Fruit fly (Drosophila melanogaster): ENCODE results near the gene ppk21.

The ppk21 gene

dm6 chr3R:29617197-29617596 is 47.4 kb upstream of the ppk21 start (continued):
- TF ChIP-seq CG4318 (GFP tag; optimal IDR thresholded peaks at IDR 0.05) (no peak), Sox102F (GFP tag; optimal IDR thresholded peaks at IDR 0.05) (peak; percentile 8), CG32006 (GFP tag; optimal IDR thresholded peaks at IDR 0.05) (peak; percentile 38), Gug (GFP tag; IDR thresholded peaks at IDR 0.05) (no peak), dac (GFP tag; optimal IDR thresholded peaks at IDR 0.05) (no peak), Met (GFP tag; optimal IDR thresholded peaks at IDR 0.05) (peak; percentile 49), Eip93F (GFP tag; optimal IDR thresholded peaks at IDR 0.05) (no peak), esn (GFP tag; optimal IDR thresholded peaks at IDR 0.05) (peak; percentile 48), Ets21C (GFP tag; optimal IDR thresholded peaks at IDR 0.05) (no peak), pdm3 (GFP tag; optimal IDR thresholded peaks at IDR 0.05) (peak; percentile 53), cyc (GFP tag; optimal IDR thresholded peaks at IDR 0.05) (no peak)

DNA sequence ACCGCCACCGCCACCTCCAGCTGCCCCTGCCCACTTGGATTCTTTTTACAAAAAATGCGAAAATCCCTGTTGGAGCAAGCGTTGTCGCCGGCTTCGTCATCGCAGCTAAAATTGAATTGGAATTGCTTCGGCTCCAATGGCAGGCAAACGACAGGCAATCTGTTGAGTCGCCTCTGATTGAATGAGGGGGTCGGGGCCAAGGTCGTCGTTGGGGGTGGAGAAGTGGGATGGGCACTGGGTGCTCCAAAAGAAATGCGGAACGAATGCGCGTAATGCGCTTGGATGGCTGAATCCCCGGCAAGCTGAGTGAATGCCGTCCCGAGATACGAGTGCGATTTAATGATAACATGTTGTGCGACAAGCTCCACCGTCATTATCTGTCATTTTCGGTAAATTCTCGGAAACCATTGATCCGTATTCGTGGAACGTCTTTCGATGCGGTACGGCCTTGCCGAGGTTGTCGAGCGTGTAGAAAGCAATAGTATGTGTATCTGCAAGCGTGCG is 46.8 kb upstream of the ppk21 start:
- TF ChIP-seq fkh (GFP tag; optimal IDR thresholded peaks at IDR 0.05) (no peak), CG8119 (GFP tag; IDR thresholded peaks at IDR 0.05) (no peak), cyc (GFP tag; optimal IDR thresholded peaks at IDR 0.05) (no peak), svp (GFP tag) (peak; percentile 96)

DNA sequence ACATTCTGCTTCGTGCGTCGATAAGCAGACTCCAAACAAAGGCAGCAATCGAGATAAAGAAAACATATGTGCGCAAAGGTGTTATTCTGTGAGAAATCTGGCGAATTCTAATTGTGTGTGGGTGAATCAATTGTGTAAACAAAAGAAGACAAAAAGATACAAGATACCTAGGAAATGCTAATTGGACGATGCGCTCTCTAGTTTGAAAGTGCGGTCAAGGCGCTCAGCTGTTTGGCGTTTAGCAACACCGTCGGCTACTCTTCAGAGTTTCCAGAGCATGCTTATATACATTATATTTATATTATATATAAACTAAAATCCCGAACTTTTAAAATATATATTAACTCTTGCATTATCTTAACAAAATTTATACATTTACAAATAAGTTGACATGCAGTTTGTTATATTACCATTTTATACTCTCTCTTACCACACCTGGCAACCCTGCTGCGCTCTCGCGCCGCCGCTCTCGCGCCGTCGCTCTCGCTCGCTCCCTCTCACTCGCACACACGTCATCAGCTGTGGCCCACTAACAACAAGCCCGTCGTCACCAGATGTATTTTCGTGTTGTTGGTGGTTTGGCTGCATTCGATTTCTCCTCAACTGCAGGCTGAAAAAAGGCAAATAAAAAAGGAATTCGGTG is 45.9 kb upstream of the ppk21 start, which contains the start of gene CG1907:
Gene CG1907, plus strand, starts transcription at position 551 of the 643 bp plus-strand sequence.
- TF ChIP-seq Hr39 (GFP tag; optimal IDR thresholded peaks at IDR 0.05) (peak; percentile 91), pdm3 (GFP tag; optimal IDR thresholded peaks at IDR 0.05) (peak; percentile 90), CG6792 (GFP tag; optimal IDR thresholded peaks at IDR 0.05) (peak; percentile 97), Ets96B (tag; optimal IDR thresholded peaks at IDR 0.05) (peak; percentile 98), CG34406 (GFP tag; optimal IDR thresholded peaks at IDR 0.05) (peak; percentile 98), CG1621 (tag; optimal IDR thresholded peaks at IDR 0.05) (peak; percentile 93), CG10631 (GFP tag; optimal IDR thresholded peaks at IDR 0.05) (peak; percentile 98), fd85E (GFP tag; optimal IDR thresholded peaks at IDR 0.05) (peak; percentile 89), CG32006 (GFP tag; optimal IDR thresholded peaks at IDR 0.05) (peak; percentile 97), CG8319 (GFP tag; optimal IDR thresholded peaks at IDR 0.05) (peak; percentile 96), CG7368 (GFP tag; optimal IDR thresholded peaks at IDR 0.05) (peak; percentile 94), CG16779 (tag; optimal IDR thresholded peaks at IDR 0.05) (peak; percentile 94), eg (GFP tag; IDR thresholded peaks at IDR 0.05) (peak; percentile 99), CG6854 (GFP tag; optimal IDR thresholded peaks at IDR 0.05) (peak; percentile 97), CG4318 (GFP tag; optimal IDR thresholded peaks at IDR 0.05) (peak; percentile 93), Met (GFP tag; optimal IDR thresholded peaks at IDR 0.05) (peak; percentile 93), ss (GFP tag; optimal IDR thresholded peaks at IDR 0.05) (peak; percentile 91 to 97), Sox14 (GFP tag; optimal IDR thresholded peaks at IDR 0.05) (peak; percentile 93), svp (GFP tag) (peak; percentile 97), CG10669 (GFP tag; optimal IDR thresholded peaks at IDR 0.05) (peak; percentile 95), net (GFP tag; optimal IDR thresholded peaks at IDR 0.05) (peak; percentile 96), CG8632 (GFP tag; optimal IDR thresholded peaks at IDR 0.05) (peak; percentile 98), OdsH (GFP tag; optimal IDR thresholded peaks at IDR 0.05) (peak; percentile 97), CG8119 (GFP tag; IDR thresholded peaks at IDR 0.05) (peak; percentile 98), Lpt (GFP tag; optimal IDR thresholded peaks at IDR 0.05) (peak; percentile 97), fkh (GFP tag; optimal IDR thresholded peaks at IDR 0.05) (peak; percentile 88), esn (GFP tag; optimal IDR thresholded peaks at IDR 0.05) (peak; percentile 96), Blimp-1 (GFP tag; optimal IDR thresholded peaks at IDR 0.05) (peak; percentile 92), CG15336 (GFP tag; IDR thresholded peaks at IDR 0.05) (peak; percentile 98), CG6276 (GFP tag; optimal IDR thresholded peaks at IDR 0.05) (peak; percentile 96), salr (GFP tag; optimal IDR thresholded peaks at IDR 0.05) (peak; percentile 84 to 96), Hr38 (GFP tag; optimal IDR thresholded peaks at IDR 0.05) (no peak), CG3032 (tag; optimal IDR thresholded peaks at IDR 0.05) (peak; percentile 98), CG9139 (GFP tag; optimal IDR thresholded peaks at IDR 0.05) (peak; percentile 95), Gug (GFP tag; IDR thresholded peaks at IDR 0.05) (peak; percentile 98), Eip75B (GFP tag; optimal IDR thresholded peaks at IDR 0.05) (peak; percentile 92), dsx (GFP tag; optimal IDR thresholded peaks at IDR 0.05; ENCODE audit: poor library complexity, severe bottlenecking) (peak; percentile 96), spab (GFP tag; optimal IDR thresholded peaks at IDR 0.05) (peak; percentile 95), CG11762 (GFP tag; optimal IDR thresholded peaks at IDR 0.05; ENCODE audit: insufficient read depth) (peak; percentile 97), Hr4 (GFP tag; optimal IDR thresholded peaks at IDR 0.05) (peak; percentile 92)

Data from whole organism, prepupa.